Worm (Caenorhabditis elegans) whole organism, L1 larva: ENCODE results near the gene col-129.

Experiments used
- C04F5.9 ChIP-seq: sonication (generic microtip); optimal IDR thresholded peaks from 2 replicates; lab custom pipeline; 2016; ENCODE audit warnings: missing genetic modification characterization, missing compliant biosample characterization
- elt-2 ChIP-seq: sonication (generic microtip); optimal IDR thresholded peaks from 2 replicates; lab custom pipeline; 2016; ENCODE audit warnings: missing genetic modification characterization, mild to moderate bottlenecking, inconsistent platforms, missing compliant biosample characterization, missing genetic modification reagents
- elt-3 ChIP-seq, 6 experiments: fragments of 150-350 bp in 1 of 6; sonication (generic microtip); optimal IDR thresholded peaks; 2 replicates each; lab custom pipeline; 2017 to 2018; ENCODE audit warnings: missing biosample characterization in 6 of 6, missing genetic modification characterization in 6 of 6, inconsistent platforms in 1 of 6
- fkh-10 ChIP-seq: sonication (generic microtip); optimal IDR thresholded peaks from 2 replicates; lab custom pipeline; 2017; ENCODE audit warnings: missing biosample characterization, missing genetic modification reagents, missing genetic modification characterization
- lin-39 ChIP-seq: fragments of 150-350 bp; optimal IDR thresholded peaks from 2 replicates; lab custom pipeline; 2014; ENCODE audit warnings: missing biosample characterization, missing genetic modification reagents, missing genetic modification characterization
- nhr-76 ChIP-seq: sonication (generic microtip); optimal IDR thresholded peaks from 2 replicates; lab custom pipeline; 2017; ENCODE audit warnings: missing biosample characterization, missing genetic modification characterization
- nhr-90 ChIP-seq: sonication (generic microtip); optimal IDR thresholded peaks from 2 replicates; lab custom pipeline; 2016; ENCODE audit warnings: mild to moderate bottlenecking, missing genetic modification characterization, missing compliant biosample characterization; ENCODE audit not compliant: poor library complexity
- tbx-2 ChIP-seq: sonication (generic microtip); optimal IDR thresholded peaks from 2 replicates; lab custom pipeline; 2016; ENCODE audit warnings: missing genetic modification characterization, missing compliant biosample characterization
- zag-1 ChIP-seq: fragments of 150-350 bp; optimal IDR thresholded peaks from 2 replicates; lab custom pipeline; 2014; ENCODE audit warnings: missing biosample characterization, missing genetic modification characterization

- TF ChIP-seq lin-39 (no peak), nhr-76 (tag; lab: Kevin White, UChicago) (no peak), fkh-10 (GFP tag; lab: Kevin White, UChicago) (no peak), zag-1 (no peak), nhr-90 (tag; lab: Kevin White, UChicago) (no peak), tbx-2 (tag; lab: Kevin White, UChicago) (no peak), elt-2 (no peak), elt-3 (tag; optimal IDR thresholded peaks at IDR 0.05; lab: Kevin White, UChicago) (no peak), C04F5.9 (no peak)
Observed at ce11 chrIV:12096479-12096878, 13.8 kb downstream of the col-129 start, which contains the start of gene mon-2.
